Fruit fly (Drosophila melanogaster) whole organism, embryonic: ENCODE results near the gene Eig71Eg.

ENCODE experiments used
- Adf1 ChIP-seq: fragments of 200-800 bp; sonication (Bioruptor generic); IDR thresholded peaks from 2 replicates; pipeline ENCODE4 v1.3.6; 2022; ENCODE audit warnings: missing biosample characterization, missing genetic modification characterization
- Asciz ChIP-seq: fragments of 200-800 bp; sonication (Bioruptor generic); optimal IDR thresholded peaks from 2 replicates; lab custom pipeline; 2017; ENCODE audit warnings: missing biosample characterization, mild to moderate bottlenecking, missing genetic modification characterization, missing genetic modification reagents
- Atf3 ChIP-seq: fragments of 200-800 bp; sonication (Bioruptor generic); optimal IDR thresholded peaks from 3 replicates; lab custom pipeline; 2016; ENCODE audit warnings: missing biosample characterization, missing genetic modification characterization
- BtbVII ChIP-seq: fragments of 200-800 bp; sonication (Bioruptor generic); optimal IDR thresholded peaks from 3 replicates; lab custom pipeline; 2017; ENCODE audit warnings: missing biosample characterization, mild to moderate bottlenecking, missing genetic modification characterization
- CG10267 ChIP-seq: fragments of 200-800 bp; sonication (Bioruptor generic); optimal IDR thresholded peaks from 2 replicates; lab custom pipeline; 2018; ENCODE audit warnings: missing biosample characterization, mild to moderate bottlenecking, missing genetic modification characterization, moderate library complexity
- CG10321 ChIP-seq: fragments of 200-800 bp; sonication (Bioruptor generic); IDR thresholded peaks from 2 replicates; pipeline ENCODE4 v1.3.6; 2022; ENCODE audit warnings: missing biosample characterization, missing genetic modification characterization
- CG10366 ChIP-seq: fragments of 200-800 bp; sonication (Bioruptor generic); IDR thresholded peaks from 2 replicates; pipeline ENCODE4 v1.3.6; 2022; ENCODE audit warnings: missing biosample characterization, missing genetic modification characterization
- CG11085 ChIP-seq: fragments of 200-800 bp; sonication (Bioruptor generic); IDR thresholded peaks from 2 replicates; pipeline ENCODE4 v1.3.6; 2022; ENCODE audit warnings: missing biosample characterization, missing genetic modification characterization
- CG11723 ChIP-seq: fragments of 200-800 bp; sonication (Bioruptor generic); optimal IDR thresholded peaks from 2 replicates; lab custom pipeline; 2017; ENCODE audit warnings: missing biosample characterization, mild to moderate bottlenecking, missing genetic modification characterization
- CG12391 ChIP-seq: fragments of 200-800 bp; sonication (Bioruptor generic); optimal IDR thresholded peaks from 3 replicates; lab custom pipeline; 2018; ENCODE audit warnings: missing biosample characterization, mild to moderate bottlenecking, missing genetic modification characterization, moderate library complexity
- CG12659 ChIP-seq: fragments of 200-800 bp; sonication (Bioruptor generic); optimal IDR thresholded peaks from 3 replicates; lab custom pipeline; 2017; ENCODE audit warnings: mild to moderate bottlenecking, missing biosample characterization, missing genetic modification reagents, missing genetic modification characterization
- CG1529 ChIP-seq: fragments of 200-800 bp; sonication (Bioruptor generic); optimal IDR thresholded peaks from 3 replicates; lab custom pipeline; 2018; ENCODE audit warnings: missing biosample characterization, missing genetic modification characterization
- CG15514 ChIP-seq: fragments of 200-800 bp; sonication (Bioruptor generic); optimal IDR thresholded peaks from 3 replicates; lab custom pipeline; 2017; ENCODE audit warnings: missing biosample characterization, missing genetic modification characterization, mild to moderate bottlenecking, moderate library complexity, missing genetic modification reagents
- CG17359 ChIP-seq: fragments of 200-800 bp; sonication (Bioruptor generic); optimal IDR thresholded peaks from 3 replicates; lab custom pipeline; 2018; ENCODE audit warnings: missing biosample characterization, mild to moderate bottlenecking, missing genetic modification characterization, moderate library complexity
- CG17361 ChIP-seq: fragments of 200-800 bp; sonication (Bioruptor generic); IDR thresholded peaks from 3 replicates; pipeline ENCODE4 v1.3.6; 2022; ENCODE audit warnings: missing biosample characterization, missing genetic modification characterization
- CG18262 ChIP-seq: fragments of 200-800 bp; optimal IDR thresholded peaks from 3 replicates; lab custom pipeline; 2019; ENCODE audit warnings: missing biosample characterization, mild to moderate bottlenecking, missing genetic modification characterization, moderate library complexity
- CG2712 ChIP-seq: fragments of 200-800 bp; optimal IDR thresholded peaks from 3 replicates; lab custom pipeline; 2019; ENCODE audit warnings: missing biosample characterization, mild to moderate bottlenecking, missing genetic modification characterization, moderate library complexity
- CG31224 ChIP-seq: fragments of 200-800 bp; sonication (Bioruptor generic); IDR thresholded peaks from 2 replicates; pipeline ENCODE4 v1.3.6; 2022; ENCODE audit warnings: missing biosample characterization, missing genetic modification characterization
- CG34422 ChIP-seq: fragments of 200-800 bp; sonication (Bioruptor generic); IDR thresholded peaks from 3 replicates; pipeline ENCODE4 v1.3.6; 2022; ENCODE audit warnings: missing biosample characterization, missing genetic modification characterization
- CG3995 ChIP-seq: fragments of 200-800 bp; sonication (Bioruptor generic); optimal IDR thresholded peaks from 3 replicates; lab custom pipeline; 2016; ENCODE audit warnings: missing biosample characterization, missing genetic modification characterization
- CG4820 ChIP-seq: fragments of 200-800 bp; sonication (Bioruptor generic); optimal IDR thresholded peaks from 3 replicates; lab custom pipeline; 2016; ENCODE audit warnings: missing biosample characterization, missing genetic modification characterization
- CG6654 ChIP-seq: fragments of 200-800 bp; sonication (Bioruptor generic); optimal IDR thresholded peaks from 2 replicates; lab custom pipeline; 2017; ENCODE audit warnings: missing biosample characterization, mild to moderate bottlenecking, missing genetic modification characterization
- CG6791 ChIP-seq: fragments of 200-800 bp; sonication (Bioruptor generic); IDR thresholded peaks from 3 replicates; pipeline ENCODE4 v1.3.6; 2022; ENCODE audit warnings: missing biosample characterization, missing genetic modification characterization; ENCODE audit not compliant: partially characterized antibody
- CG6813 ChIP-seq: fragments of 200-800 bp; sonication (Bioruptor generic); optimal IDR thresholded peaks from 2 replicates; lab custom pipeline; 2017; ENCODE audit warnings: missing biosample characterization, missing genetic modification characterization, mild to moderate bottlenecking, moderate library complexity, missing genetic modification reagents
- CG8765 ChIP-seq: fragments of 200-800 bp; sonication (Bioruptor generic); IDR thresholded peaks from 2 replicates; pipeline ENCODE4 v1.3.6; 2022; ENCODE audit warnings: missing biosample characterization, missing genetic modification characterization
- CG9437 ChIP-seq: fragments of 200-800 bp; sonication (Bioruptor generic); optimal IDR thresholded peaks from 2 replicates; lab custom pipeline; 2018; ENCODE audit warnings: missing biosample characterization, mild to moderate bottlenecking, missing genetic modification characterization
- Dfd ChIP-seq, 2 experiments: fragments of >200 bp; optimal IDR thresholded peaks; 2 replicates each; lab custom pipeline; 2017; ENCODE audit warnings: missing biosample characterization in 2 of 2, missing genetic modification characterization in 2 of 2
- Doc2 ChIP-seq: fragments of 200-800 bp; sonication (Bioruptor generic); IDR thresholded peaks from 2 replicates; pipeline ENCODE4 v1.3.6; 2022; ENCODE audit warnings: missing biosample characterization, missing genetic modification characterization
- Gug ChIP-seq: fragments of 200-800 bp; sonication (Bioruptor generic); IDR thresholded peaks from 4 replicates; pipeline ENCODE4 v1.3.6; 2022; ENCODE audit warnings: missing biosample characterization, missing genetic modification characterization
- H2.0 ChIP-seq: fragments of 200-800 bp; sonication (Bioruptor generic); IDR thresholded peaks from 2 replicates; pipeline ENCODE4 v1.3.6; 2022; ENCODE audit warnings: missing biosample characterization, missing genetic modification characterization
- HmgZ ChIP-seq: fragments of 200-800 bp; sonication (Bioruptor generic); optimal IDR thresholded peaks from 2 replicates; lab custom pipeline; 2018; ENCODE audit warnings: missing biosample characterization, mild to moderate bottlenecking, missing genetic modification characterization
- Hmx ChIP-seq: fragments of 200-800 bp; sonication (Bioruptor generic); optimal IDR thresholded peaks from 2 replicates; lab custom pipeline; 2016; ENCODE audit warnings: missing biosample characterization, missing genetic modification characterization
- Hr78 ChIP-seq, 2 experiments: fragments of 200-800 bp in 1 of 2; fragments of >200 bp in 1 of 2; sonication (Bioruptor generic) in 1 of 2; optimal IDR thresholded peaks; 2 replicates each; lab custom pipeline; 2017 to 2019; ENCODE audit warnings: missing biosample characterization in 2 of 2, missing genetic modification characterization in 2 of 2, mild to moderate bottlenecking in 1 of 2, moderate library complexity in 1 of 2
- Lhr ChIP-seq: fragments of 200-800 bp; sonication (Bioruptor generic); optimal IDR thresholded peaks from 3 replicates; lab custom pipeline; 2017; ENCODE audit warnings: mild to moderate bottlenecking, missing biosample characterization, missing genetic modification reagents, missing genetic modification characterization
- MBD-R2 ChIP-seq: fragments of 200-800 bp; sonication (Bioruptor generic); IDR thresholded peaks from 2 replicates; pipeline ENCODE4 v1.3.6; 2022; ENCODE audit warnings: missing biosample characterization, missing genetic modification characterization
- MTF-1 ChIP-seq: fragments of 200-800 bp; sonication (Bioruptor generic); optimal IDR thresholded peaks from 2 replicates; lab custom pipeline; 2018; ENCODE audit warnings: missing biosample characterization, mild to moderate bottlenecking, missing genetic modification characterization, borderline replicate concordance
- NfI ChIP-seq: fragments of 200-800 bp; sonication (Bioruptor generic); optimal IDR thresholded peaks from 3 replicates; lab custom pipeline; 2018; ENCODE audit warnings: missing biosample characterization, mild to moderate bottlenecking, missing genetic modification characterization, moderate library complexity
- Sin3A ChIP-seq: fragments of >200 bp; optimal IDR thresholded peaks from 2 replicates; lab custom pipeline; 2018
- Spps ChIP-seq: fragments of 200-800 bp; sonication (Bioruptor generic); optimal IDR thresholded peaks from 2 replicates; lab custom pipeline; 2018; ENCODE audit warnings: missing biosample characterization, mild to moderate bottlenecking, missing genetic modification characterization
- abd-A ChIP-seq: fragments of 200-800 bp; sonication (Bioruptor generic); optimal IDR thresholded peaks from 3 replicates; lab custom pipeline; 2019; ENCODE audit warnings: missing biosample characterization, mild to moderate bottlenecking, missing genetic modification characterization, moderate library complexity
- bcd ChIP-seq: fragments of 200-800 bp; sonication (Bioruptor generic); optimal IDR thresholded peaks from 2 replicates; lab custom pipeline; 2017; ENCODE audit warnings: missing biosample characterization, mild to moderate bottlenecking, missing genetic modification characterization
- caup ChIP-seq: fragments of 200-800 bp; sonication (Bioruptor generic); optimal IDR thresholded peaks from 3 replicates; lab custom pipeline; 2017; ENCODE audit warnings: missing biosample characterization, mild to moderate bottlenecking, missing genetic modification characterization, moderate library complexity; ENCODE audit not compliant: severe bottlenecking
- dmrt99B ChIP-seq: fragments of 200-800 bp; sonication (Bioruptor generic); optimal IDR thresholded peaks from 2 replicates; lab custom pipeline; 2018; ENCODE audit warnings: missing biosample characterization, mild to moderate bottlenecking, missing genetic modification characterization, moderate library complexity
- klu ChIP-seq: fragments of 200-800 bp; sonication (Bioruptor generic); IDR thresholded peaks from 2 replicates; pipeline ENCODE4 v1.3.6; 2022; ENCODE audit warnings: missing biosample characterization, missing genetic modification characterization
- lab ChIP-seq: fragments of 200-800 bp; sonication (Bioruptor generic); optimal IDR thresholded peaks from 3 replicates; lab custom pipeline; 2017; ENCODE audit warnings: missing biosample characterization, missing genetic modification characterization, mild to moderate bottlenecking, moderate library complexity, missing genetic modification reagents
- mam ChIP-seq: fragments of 200-800 bp; sonication (Bioruptor generic); optimal IDR thresholded peaks from 3 replicates; lab custom pipeline; 2016; ENCODE audit warnings: missing biosample characterization, missing genetic modification characterization
- org-1 ChIP-seq: fragments of 200-800 bp; sonication (Bioruptor generic); optimal IDR thresholded peaks from 2 replicates; lab custom pipeline; 2017; ENCODE audit warnings: missing biosample characterization, missing genetic modification characterization
- pita ChIP-seq: fragments of 200-800 bp; sonication (Bioruptor generic); optimal IDR thresholded peaks from 2 replicates; lab custom pipeline; 2017; ENCODE audit warnings: missing biosample characterization, mild to moderate bottlenecking, missing genetic modification characterization
- prd ChIP-seq, 3 experiments: fragments of >200 bp in 2 of 3; fragments of 200-800 bp in 1 of 3; sonication (Bioruptor generic) in 1 of 3; optimal IDR thresholded peaks in 2 of 3; IDR thresholded peaks in 1 of 3; 2 replicates in 2 of 3; 3 replicates in 1 of 3; pipeline versions ENCODE4 v1.3.6 to Lab custom; 2017 to 2022; ENCODE audit warnings: missing biosample characterization in 1 of 3, missing genetic modification characterization in 1 of 3
- pum ChIP-seq: fragments of 200-800 bp; sonication (Bioruptor generic); optimal IDR thresholded peaks from 2 replicates; lab custom pipeline; 2016; ENCODE audit warnings: missing biosample characterization, missing genetic modification characterization
- scrt ChIP-seq: fragments of 200-800 bp; sonication (Bioruptor generic); optimal IDR thresholded peaks from 2 replicates; lab custom pipeline; 2018; ENCODE audit warnings: missing biosample characterization, mild to moderate bottlenecking, missing genetic modification characterization, moderate library complexity
- z ChIP-seq: fragments of 200-800 bp; sonication (Bioruptor generic); IDR thresholded peaks from 3 replicates; pipeline ENCODE4 v1.3.6; 2022; ENCODE audit warnings: missing biosample characterization, missing genetic modification characterization
- zen ChIP-seq: fragments of 200-800 bp; sonication (Bioruptor generic); optimal IDR thresholded peaks from 3 replicates; lab custom pipeline; 2018; ENCODE audit warnings: missing biosample characterization, mild to moderate bottlenecking, missing genetic modification characterization, moderate library complexity

Eig71Eg gene

DNA sequence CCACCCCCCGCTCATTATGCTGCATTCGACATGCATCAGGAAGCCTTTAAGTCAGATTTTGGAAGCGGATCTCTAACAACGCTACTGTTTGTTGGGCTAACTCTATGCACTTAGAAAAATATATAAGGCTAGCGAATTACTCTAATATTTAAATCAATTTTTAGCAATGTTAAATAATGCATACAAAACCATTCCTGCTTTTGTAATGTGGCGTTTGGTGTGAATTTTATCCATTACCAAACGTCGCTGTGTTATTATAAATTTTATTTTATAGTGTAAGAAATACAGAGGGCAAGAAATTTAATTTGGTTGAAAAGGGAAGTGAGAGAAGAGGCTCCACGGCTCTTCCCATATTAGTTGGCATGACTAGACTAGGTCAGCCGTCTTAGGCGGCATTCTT, 15.4 kb downstream of the Eig71Eg start (continued):
- no peak for TF ChIP-seq Atf3
- no peak for TF ChIP-seq CG6813 (GFP tag; lab: Kevin White, UChicago)
- TF ChIP-seq Lhr (GFP tag; lab: Kevin White, UChicago), result no peak
- TF ChIP-seq CG12659, result no peak
- TF ChIP-seq CG17359, result peak; percentile 11
- TF ChIP-seq Asciz (GFP tag; lab: Kevin White, UChicago), result peak; percentile 30
- TF ChIP-seq CG31224 (GFP tag; lab: Robert Waterston, UW), result no peak
- TF ChIP-seq CG17361 (GFP tag; lab: Robert Waterston, UW), result peak; percentile 55; the same call in 2 of the 3 replicates
- TF ChIP-seq Hmx, result no peak
- no peak for TF ChIP-seq CG11085
- no peak for TF ChIP-seq CG11723
- TF ChIP-seq CG1529 (GFP tag; lab: Kevin White, UChicago), result peak; percentile 13
- TF ChIP-seq MTF-1 (GFP tag; lab: Kevin White, UChicago), result no peak
- no peak for TF ChIP-seq HmgZ
- no peak for TF ChIP-seq CG9437
- no peak for TF ChIP-seq Dfd (GFP tag; optimal IDR thresholded peaks at IDR 0.05; lab: Kevin White, UChicago)
- TF ChIP-seq NfI (GFP tag; lab: Kevin White, UChicago), result no peak
- no peak for TF ChIP-seq bcd
- no peak for TF ChIP-seq pita (GFP tag; lab: Kevin White, UChicago)
- TF ChIP-seq Gug (GFP tag; lab: Robert Waterston, UW), result no peak
- TF ChIP-seq CG10267 (tag; lab: Kevin White, UChicago), result peak; percentile 57
- no peak for TF ChIP-seq prd (optimal IDR thresholded peaks at IDR 0.05; lab: Kevin White, UChicago)
- TF ChIP-seq prd (GFP tag; IDR thresholded peaks at IDR 0.05; lab: Robert Waterston, UW), result peak; percentile 45; the same call in 2 of the 3 replicates
- TF ChIP-seq klu (GFP tag; lab: Robert Waterston, UW), result no peak
- TF ChIP-seq Spps (tag; lab: Kevin White, UChicago), result peak; percentile 31
- no peak for TF ChIP-seq Adf1 (GFP tag; lab: Robert Waterston, UW)
- TF ChIP-seq Hr78 (GFP tag; optimal IDR thresholded peaks at IDR 0.05; lab: Kevin White, UChicago), result no peak
- no peak for TF ChIP-seq z (GFP tag; lab: Robert Waterston, UW)
- no peak for TF ChIP-seq mam (GFP tag; lab: Kevin White, UChicago)
- TF ChIP-seq abd-A (tag; lab: Kevin White, UChicago), result no peak
- no peak for TF ChIP-seq Doc2
- peak; percentile 23 for TF ChIP-seq dmrt99B (tag; lab: Kevin White, UChicago)
- TF ChIP-seq CG10366, result no peak
- no peak for TF ChIP-seq H2.0
- no peak for TF ChIP-seq CG6791 (GFP tag; lab: Robert Waterston, UW)
- no peak for TF ChIP-seq CG34422 (GFP tag; lab: Robert Waterston, UW)
- TF ChIP-seq zen, result peak; percentile 46
- no peak for TF ChIP-seq scrt
- no peak for TF ChIP-seq CG8765 (GFP tag; lab: Robert Waterston, UW)
- TF ChIP-seq CG18262 (tag; lab: Kevin White, UChicago), result peak; percentile 60
- TF ChIP-seq Sin3A (lab: Kevin White, UChicago), result no peak
- TF ChIP-seq CG6654 (GFP tag; lab: Kevin White, UChicago), result no peak
- peak; percentile 6 for TF ChIP-seq CG4820 (GFP tag; lab: Kevin White, UChicago)

DNA sequence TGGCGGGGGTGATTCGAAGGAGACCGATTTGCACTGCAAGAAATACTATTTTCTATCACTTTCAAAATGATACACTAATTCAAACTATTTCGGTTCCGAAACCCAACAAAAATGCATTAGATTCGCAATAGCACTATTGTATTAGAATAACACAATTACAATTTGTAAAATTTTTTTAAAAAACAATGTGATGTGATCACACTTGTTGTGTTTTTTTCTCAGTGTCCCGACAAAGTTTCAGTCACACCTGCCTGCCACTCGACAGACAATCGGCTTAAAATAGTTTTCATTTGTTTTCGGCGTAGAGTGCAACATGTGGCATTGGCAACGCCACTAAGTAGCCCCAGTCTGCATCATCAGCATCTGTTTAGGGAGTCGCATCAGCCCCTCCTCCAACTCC, 17.7 kb downstream of the Eig71Eg start:
- 0 out of 3 replicates have a peak, but pooled peaks have one; percentile 25 for TF ChIP-seq z (GFP tag; lab: Robert Waterston, UW)
- TF ChIP-seq CG15514 (GFP tag; lab: Kevin White, UChicago), result no peak
- TF ChIP-seq org-1 (GFP tag; lab: Kevin White, UChicago), result peak; percentile 71
- TF ChIP-seq MBD-R2 (GFP tag; lab: Robert Waterston, UW), result no peak
- TF ChIP-seq pum, result peak; percentile 78
- peak; percentile 83 for TF ChIP-seq CG12391 (tag; lab: Kevin White, UChicago)
- TF ChIP-seq lab (GFP tag; lab: Kevin White, UChicago), result peak; percentile 7
- no peak for TF ChIP-seq CG3995 (GFP tag; lab: Kevin White, UChicago)
- no peak for TF ChIP-seq CG10321 (GFP tag; lab: Robert Waterston, UW)
- no peak for TF ChIP-seq caup
- peak; percentile 92 for TF ChIP-seq CG2712 (tag; lab: Kevin White, UChicago)
- no peak for TF ChIP-seq BtbVII
